Worm (Caenorhabditis elegans) whole organism, L4 larva: ENCODE measurements around the gene clec-21.
A peak's percentile ranks its signal among the peaks of the same experiment; 100 is the strongest.

Experiments used
- D1046.2 ChIP-seq: fragments of 200-800 bp; sonication (Bioruptor generic); IDR thresholded peaks from 2 replicates; pipeline ENCODE4 v1.3.6; 2022; ENCODE audit warnings: missing genetic modification characterization, missing compliant biosample characterization
- F10B5.3 ChIP-seq: sonication (generic microtip); optimal IDR thresholded peaks from 2 replicates; lab custom pipeline; 2016; ENCODE audit warnings: mild to moderate bottlenecking, missing genetic modification characterization, missing compliant biosample characterization
- F37D6.2 ChIP-seq: sonication (generic microtip); optimal IDR thresholded peaks from 2 replicates; lab custom pipeline; 2016; ENCODE audit warnings: mild to moderate bottlenecking, missing genetic modification characterization, missing compliant biosample characterization
- F49E8.2 ChIP-seq: sonication (generic microtip); optimal IDR thresholded peaks from 2 replicates; lab custom pipeline; 2016; ENCODE audit warnings: missing compliant biosample characterization, mild to moderate bottlenecking, missing genetic modification characterization, borderline replicate concordance
- R02D3.7 ChIP-seq: fragments of 150-350 bp; sonication (generic microtip); optimal IDR thresholded peaks from 3 replicates; lab custom pipeline; 2014; ENCODE audit warnings: missing biosample characterization, missing genetic modification characterization
- T26A8.4 ChIP-seq: fragments of 200-800 bp; sonication (Bioruptor generic); IDR thresholded peaks from 2 replicates; pipeline ENCODE4 v1.3.6; 2022; ENCODE audit warnings: missing genetic modification characterization, missing compliant biosample characterization
- attf-4 ChIP-seq: sonication (generic microtip); optimal IDR thresholded peaks from 3 replicates; lab custom pipeline; 2017; ENCODE audit warnings: missing biosample characterization, missing genetic modification characterization
- ceh-20 ChIP-seq: fragments of 200-800 bp; sonication (Bioruptor generic); IDR thresholded peaks from 2 replicates; pipeline ENCODE4 v1.3.6; 2022; ENCODE audit warnings: missing genetic modification reagents, missing genetic modification characterization, missing compliant biosample characterization
- ceh-32 ChIP-seq: sonication (generic microtip); optimal IDR thresholded peaks from 2 replicates; lab custom pipeline; 2016; ENCODE audit warnings: mild to moderate bottlenecking, missing genetic modification characterization, missing compliant biosample characterization; ENCODE audit not compliant: poor library complexity
- ceh-62 ChIP-seq: sonication (generic microtip); optimal IDR thresholded peaks from 2 replicates; lab custom pipeline; 2017; ENCODE audit warnings: missing biosample characterization, missing genetic modification characterization
- ceh-82 ChIP-seq: sonication (generic microtip); optimal IDR thresholded peaks from 2 replicates; lab custom pipeline; 2017; ENCODE audit warnings: missing biosample characterization, missing genetic modification characterization
- daf-16 ChIP-seq, 3 experiments: sonication (generic microtip); optimal IDR thresholded peaks; 2 replicates each; lab custom pipeline; 2016 to 2017; ENCODE audit warnings: missing genetic modification characterization in 3 of 3, missing genetic modification reagents in 3 of 3, mild to moderate bottlenecking in 2 of 3, missing compliant biosample characterization in 2 of 3, missing biosample characterization in 1 of 3, moderate library complexity in 1 of 3
- dmd-9 ChIP-seq: fragments of 200-800 bp; sonication (Bioruptor generic); IDR thresholded peaks from 2 replicates; pipeline ENCODE4 v1.3.6; 2022; ENCODE audit warnings: missing genetic modification reagents, missing genetic modification characterization, missing compliant biosample characterization
- dpl-1 ChIP-seq: fragments of 150-350 bp; optimal IDR thresholded peaks from 2 replicates; lab custom pipeline; 2014; ENCODE audit warnings: missing biosample characterization, missing genetic modification reagents, missing genetic modification characterization
- duxl-1 ChIP-seq: sonication (generic microtip); optimal IDR thresholded peaks from 2 replicates; lab custom pipeline; 2016; ENCODE audit warnings: mild to moderate bottlenecking, missing genetic modification characterization, moderate library complexity, missing compliant biosample characterization; ENCODE audit not compliant: poor library complexity
- egl-27 ChIP-seq: sonication (generic microtip); optimal IDR thresholded peaks from 3 replicates; lab custom pipeline; 2017; ENCODE audit warnings: missing biosample characterization, missing genetic modification reagents, missing genetic modification characterization
- fos-1 ChIP-seq: fragments of 150-350 bp; optimal IDR thresholded peaks from 2 replicates; lab custom pipeline; 2014; ENCODE audit warnings: missing biosample characterization, missing genetic modification characterization
- gei-8 ChIP-seq: fragments of 200-800 bp; sonication (Bioruptor generic); optimal IDR thresholded peaks from 2 replicates; lab custom pipeline; 2018; ENCODE audit warnings: mild to moderate bottlenecking, missing genetic modification characterization, missing compliant biosample characterization
- hlh-11 ChIP-seq: fragments of 200-800 bp; sonication (Bioruptor generic); optimal IDR thresholded peaks from 2 replicates; lab custom pipeline; 2018; ENCODE audit warnings: mild to moderate bottlenecking, missing genetic modification characterization, missing compliant biosample characterization
- hmg-1.1 ChIP-seq: fragments of 200-800 bp; sonication (Bioruptor generic); IDR thresholded peaks from 2 replicates; pipeline ENCODE4 v1.3.6; 2022; ENCODE audit warnings: missing genetic modification reagents, missing genetic modification characterization, missing compliant biosample characterization
- jun-1 ChIP-seq: fragments of 150-350 bp; optimal IDR thresholded peaks from 2 replicates; lab custom pipeline; 2014; ENCODE audit warnings: missing biosample characterization, missing genetic modification reagents, missing genetic modification characterization
- lim-7 ChIP-seq: fragments of 200-800 bp; sonication (Bioruptor generic); IDR thresholded peaks from 2 replicates; pipeline ENCODE4 v1.3.6; 2022; ENCODE audit warnings: missing genetic modification characterization, missing compliant biosample characterization
- lir-3 ChIP-seq: sonication (generic microtip); optimal IDR thresholded peaks from 2 replicates; lab custom pipeline; 2016; ENCODE audit warnings: mild to moderate bottlenecking, missing genetic modification characterization, missing compliant biosample characterization
- mdt-29 ChIP-seq: fragments of 200-800 bp; sonication (Bioruptor generic); IDR thresholded peaks from 2 replicates; pipeline ENCODE4 v1.3.6; 2022; ENCODE audit warnings: missing genetic modification reagents, missing genetic modification characterization, missing compliant biosample characterization
- mep-1 ChIP-seq: fragments of 150-350 bp; sonication (generic microtip); optimal IDR thresholded peaks from 3 replicates; lab custom pipeline; 2014; ENCODE audit warnings: missing biosample characterization, missing genetic modification characterization
- mxl-2 ChIP-seq: fragments of 200-800 bp; sonication (Bioruptor generic); conservative IDR thresholded peaks from 2 replicates; pipeline ENCODE4 v1.3.6; 2022; ENCODE audit warnings: missing genetic modification reagents, missing genetic modification characterization, missing compliant biosample characterization
- mxl-3 ChIP-seq: fragments of 200-800 bp; sonication (Bioruptor generic); optimal IDR thresholded peaks from 2 replicates; lab custom pipeline; 2018; ENCODE audit warnings: mild to moderate bottlenecking, missing genetic modification characterization, missing compliant biosample characterization
- nhr-10 ChIP-seq: fragments of 150-350 bp; optimal IDR thresholded peaks from 2 replicates; lab custom pipeline; 2014; ENCODE audit warnings: missing biosample characterization, missing genetic modification characterization
- nhr-11 ChIP-seq: fragments of 150-350 bp; optimal IDR thresholded peaks from 2 replicates; lab custom pipeline; 2014; ENCODE audit warnings: missing biosample characterization, missing genetic modification characterization
- nhr-237 ChIP-seq: sonication (generic microtip); optimal IDR thresholded peaks from 2 replicates; lab custom pipeline; 2017; ENCODE audit warnings: missing biosample characterization, missing genetic modification characterization
- nhr-25 ChIP-seq: sonication (generic microtip); optimal IDR thresholded peaks from 2 replicates; lab custom pipeline; 2017; ENCODE audit warnings: missing genetic modification characterization, mild to moderate bottlenecking, missing compliant biosample characterization, antibody characterized with exemption, moderate library complexity, borderline replicate concordance; ENCODE audit not compliant: insufficient read depth
- nhr-28 ChIP-seq: fragments of 150-350 bp; optimal IDR thresholded peaks from 2 replicates; lab custom pipeline; 2014; ENCODE audit warnings: missing biosample characterization, missing genetic modification characterization
- nhr-77 ChIP-seq: fragments of 150-350 bp; optimal IDR thresholded peaks from 2 replicates; lab custom pipeline; 2014; ENCODE audit warnings: missing biosample characterization, missing genetic modification characterization
- pqm-1 ChIP-seq: sonication (generic microtip); optimal IDR thresholded peaks from 2 replicates; lab custom pipeline; 2017; ENCODE audit warnings: missing biosample characterization, missing genetic modification characterization
- rbr-2 ChIP-seq: sonication (generic microtip); optimal IDR thresholded peaks from 2 replicates; lab custom pipeline; 2016; ENCODE audit warnings: missing genotype, missing genetic modification characterization, missing compliant biosample characterization
- saeg-2 ChIP-seq: fragments of 200-800 bp; sonication (Bioruptor generic); IDR thresholded peaks from 2 replicates; pipeline ENCODE4 v1.3.6; 2022; ENCODE audit warnings: missing genetic modification reagents, missing genetic modification characterization, missing compliant biosample characterization
- skn-1 ChIP-seq: fragments of 150-350 bp; optimal IDR thresholded peaks from 2 replicates; lab custom pipeline; 2014; ENCODE audit warnings: missing biosample characterization, missing genetic modification characterization
- snpc-1.2 ChIP-seq: fragments of 200-800 bp; sonication (Bioruptor generic); IDR thresholded peaks from 2 replicates; pipeline ENCODE4 v1.3.6; 2022; ENCODE audit warnings: missing genetic modification reagents, missing genetic modification characterization, missing compliant biosample characterization
- spr-1 ChIP-seq: sonication (generic microtip); optimal IDR thresholded peaks from 2 replicates; lab custom pipeline; 2016; ENCODE audit warnings: mild to moderate bottlenecking, missing genetic modification characterization, missing compliant biosample characterization
- spr-3 ChIP-seq: fragments of 200-800 bp; sonication (Bioruptor generic); optimal IDR thresholded peaks from 2 replicates; lab custom pipeline; 2018; ENCODE audit warnings: mild to moderate bottlenecking, missing genetic modification characterization, missing compliant biosample characterization
- tag-97 ChIP-seq: fragments of 200-800 bp; sonication (Bioruptor generic); IDR thresholded peaks from 2 replicates; pipeline ENCODE4 v1.3.6; 2022; ENCODE audit warnings: missing genetic modification characterization, missing compliant biosample characterization
- tra-1 ChIP-seq: fragments of 200-800 bp; sonication (Bioruptor generic); IDR thresholded peaks from 2 replicates; pipeline ENCODE4 v1.3.6; 2022; ENCODE audit warnings: missing genetic modification reagents, missing genetic modification characterization, missing compliant biosample characterization
- unc-130 ChIP-seq: sonication (generic microtip); optimal IDR thresholded peaks from 2 replicates; lab custom pipeline; 2016; ENCODE audit warnings: missing genetic modification reagents, missing genetic modification characterization, missing compliant biosample characterization
- unc-39 ChIP-seq: sonication (generic microtip); optimal IDR thresholded peaks from 2 replicates; lab custom pipeline; 2017; ENCODE audit warnings: missing biosample characterization, missing genetic modification characterization
- unc-62 ChIP-seq, 3 experiments: fragments of 150-350 bp in 1 of 3; sonication (generic microtip); optimal IDR thresholded peaks in 2 of 3; peaks in 1 of 3; 1 replicate in 1 of 3; 2 replicates in 2 of 3; lab custom pipeline; 2014 to 2017; ENCODE audit warnings: missing biosample characterization in 3 of 3, missing genetic modification characterization in 3 of 3, missing genetic modification reagents in 3 of 3, missing genotype in 1 of 3
- zag-1 ChIP-seq: fragments of 150-350 bp; optimal IDR thresholded peaks from 2 replicates; lab custom pipeline; 2014; ENCODE audit warnings: missing biosample characterization, missing genetic modification characterization
- zfp-2 ChIP-seq: sonication (generic microtip); optimal IDR thresholded peaks from 2 replicates; lab custom pipeline; 2016; ENCODE audit warnings: mild to moderate bottlenecking, missing genetic modification characterization, missing compliant biosample characterization
- zip-11 ChIP-seq: fragments of 200-800 bp; sonication (Bioruptor generic); IDR thresholded peaks from 2 replicates; pipeline ENCODE4 v1.3.6; 2022; ENCODE audit warnings: missing genetic modification characterization, missing compliant biosample characterization
- ztf-7 ChIP-seq: fragments of 150-350 bp; optimal IDR thresholded peaks from 2 replicates; lab custom pipeline; 2014; ENCODE audit warnings: missing biosample characterization, missing genetic modification characterization

Gene clec-21

DNA sequence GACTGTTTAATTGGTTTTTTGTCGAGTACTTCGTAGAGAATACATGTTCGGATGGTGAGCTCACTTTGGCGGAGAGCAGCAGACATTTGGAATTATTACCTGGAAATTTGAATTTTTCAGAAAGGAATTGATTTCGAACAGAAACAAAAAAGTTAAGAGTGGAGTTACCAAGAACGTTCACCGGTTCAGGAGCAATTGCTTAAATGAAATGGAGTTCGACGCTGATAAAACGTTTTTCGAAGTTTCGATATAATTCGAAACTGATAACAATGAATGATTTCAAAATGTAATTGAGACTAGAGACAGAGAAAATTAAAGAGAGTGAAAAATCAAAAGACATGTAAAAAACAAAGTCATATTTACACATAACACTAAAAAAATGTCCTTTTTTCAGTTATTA lies 26.6 kb upstream of the clec-21 start, which contains the start of gene fbxa-163:
Gene fbxa-163, minus strand, starts transcription at position 101 of the 400 bp plus-strand sequence.
- TF ChIP-seq nhr-28 (peak; percentile 13), unc-62 (GFP tag; optimal IDR thresholded peaks at IDR 0.05 in 1 of 2; lab: Kevin White, UChicago) (peak in 1 of 2 experiments; percentile 28), unc-62 (tag; optimal IDR thresholded peaks at IDR 0.05; lab: Kevin White, UChicago) (no peak), unc-39 (tag; lab: Kevin White, UChicago) (no peak), D1046.2 (GFP tag; lab: Robert Waterston, UW) (no peak), daf-16 (GFP tag; optimal IDR thresholded peaks at IDR 0.05; lab: Kevin White, UChicago) (no peak), daf-16 (tag; optimal IDR thresholded peaks at IDR 0.05; lab: Kevin White, UChicago) (peak; percentile 19), zfp-2 (tag; lab: Kevin White, UChicago) (no peak), pqm-1 (tag; lab: Kevin White, UChicago) (peak; percentile 41)
- TF ChIP-seq, all 104 proteins: peak for 4

DNA sequence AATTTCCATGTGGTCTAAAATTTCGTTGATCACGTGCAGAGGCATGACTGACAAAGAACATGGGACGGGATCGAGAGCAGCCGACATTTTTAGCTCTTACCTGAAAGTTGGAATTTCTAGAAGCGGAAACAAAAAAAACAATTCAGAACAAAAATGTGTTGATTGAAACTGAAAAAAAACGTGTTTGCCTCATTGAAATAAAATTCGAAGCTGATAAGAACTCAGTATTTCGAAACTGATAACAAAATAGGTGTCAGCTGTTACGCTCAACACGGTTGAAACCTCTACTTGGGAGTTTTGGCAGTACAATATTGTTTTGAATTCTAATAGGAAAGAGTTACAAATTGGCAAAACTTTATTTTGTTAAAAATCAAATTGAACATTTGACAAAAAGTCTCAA lies 24.9 kb upstream of the clec-21 start:
- no peak for TF ChIP-seq lir-3
- no peak for TF ChIP-seq unc-39 (tag; lab: Kevin White, UChicago)
- no peak for TF ChIP-seq jun-1 (tag; lab: Kevin White, UChicago)
- no peak for TF ChIP-seq R02D3.7 (tag; lab: Kevin White, UChicago)
- TF ChIP-seq ceh-82 (tag; lab: Kevin White, UChicago): no peak
- no peak for TF ChIP-seq skn-1 (tag; lab: Kevin White, UChicago)
- TF ChIP-seq ceh-20: no peak
- peak; percentile 56 for TF ChIP-seq hlh-11 (tag; lab: Kevin White, UChicago)
- TF ChIP-seq dmd-9 (GFP tag; lab: Robert Waterston, UW): no peak
- no peak for TF ChIP-seq zip-11 (GFP tag; lab: Robert Waterston, UW)
- no peak for TF ChIP-seq tag-97 (GFP tag; lab: Robert Waterston, UW)
- TF ChIP-seq mxl-2: no peak
- TF ChIP-seq hmg-1.1 (GFP tag; lab: Robert Waterston, UW): no peak
- TF ChIP-seq zag-1: no peak
- TF ChIP-seq ztf-7 (tag; lab: Kevin White, UChicago): no peak
- no peak for TF ChIP-seq rbr-2
- no peak for TF ChIP-seq mep-1
- no peak for TF ChIP-seq duxl-1 (tag; lab: Kevin White, UChicago)
- no peak for TF ChIP-seq attf-4
- TF ChIP-seq fos-1 (tag; lab: Kevin White, UChicago): no peak
- TF ChIP-seq unc-130: no peak
- no peak for TF ChIP-seq nhr-10 (tag; lab: Kevin White, UChicago)
- TF ChIP-seq F49E8.2 (tag; lab: Kevin White, UChicago): no peak
- no peak for TF ChIP-seq spr-3 (GFP tag; lab: Kevin White, UChicago)
- TF ChIP-seq daf-16 (GFP tag; optimal IDR thresholded peaks at IDR 0.05; lab: Kevin White, UChicago): no peak
- TF ChIP-seq daf-16 (tag; optimal IDR thresholded peaks at IDR 0.05; lab: Kevin White, UChicago): peak; percentile 85
- TF ChIP-seq nhr-28: peak; percentile 59
- no peak for TF ChIP-seq lim-7 (GFP tag; lab: Robert Waterston, UW)
- TF ChIP-seq nhr-11: no peak
- no peak for TF ChIP-seq gei-8 (GFP tag; lab: Kevin White, UChicago)
- no peak for TF ChIP-seq spr-1 (tag; lab: Kevin White, UChicago)
- TF ChIP-seq nhr-25: no peak
- TF ChIP-seq T26A8.4 (GFP tag; lab: Robert Waterston, UW): no peak
- TF ChIP-seq zfp-2 (tag; lab: Kevin White, UChicago): no peak
- TF ChIP-seq mdt-29 (GFP tag; lab: Robert Waterston, UW): no peak
- no peak for TF ChIP-seq egl-27 (tag; lab: Kevin White, UChicago)
- peak; percentile 31 for TF ChIP-seq mxl-3 (GFP tag; lab: Kevin White, UChicago)
- TF ChIP-seq F37D6.2 (tag; lab: Kevin White, UChicago): no peak
- peak; percentile 82 for TF ChIP-seq pqm-1 (tag; lab: Kevin White, UChicago)
- TF ChIP-seq dpl-1: no peak
- TF ChIP-seq nhr-237: no peak
- no peak for TF ChIP-seq ceh-32 (tag; lab: Kevin White, UChicago)
- TF ChIP-seq saeg-2 (GFP tag; lab: Robert Waterston, UW): no peak
- no peak for TF ChIP-seq tra-1
- no peak for TF ChIP-seq snpc-1.2 (GFP tag; lab: Robert Waterston, UW)
- peak; percentile 49 for TF ChIP-seq nhr-77
- no peak for TF ChIP-seq F10B5.3 (tag; lab: Kevin White, UChicago)
- TF ChIP-seq ceh-62 (tag; lab: Kevin White, UChicago): no peak
